Worm (Caenorhabditis elegans) whole organism, mixed stage, embryonic: ENCODE results near the gene srg-16.

ENCODE experiments used
- ceh-83 ChIP-seq: fragments of 200-800 bp; sonication (Bioruptor generic); optimal IDR thresholded peaks from 2 replicates; lab custom pipeline; 2018; ENCODE audit warnings: mild to moderate bottlenecking, missing genetic modification characterization, missing compliant biosample characterization
- unc-62 ChIP-seq: fragments of 150-350 bp; optimal IDR thresholded peaks from 2 replicates; lab custom pipeline; 2014; ENCODE audit warnings: missing biosample characterization, missing genetic modification reagents, missing genetic modification characterization
- ztf-11 ChIP-seq: fragments of 150-350 bp; optimal IDR thresholded peaks from 2 replicates; lab custom pipeline; 2014; ENCODE audit warnings: missing biosample characterization, missing genetic modification characterization

Gene srg-16

DNA sequence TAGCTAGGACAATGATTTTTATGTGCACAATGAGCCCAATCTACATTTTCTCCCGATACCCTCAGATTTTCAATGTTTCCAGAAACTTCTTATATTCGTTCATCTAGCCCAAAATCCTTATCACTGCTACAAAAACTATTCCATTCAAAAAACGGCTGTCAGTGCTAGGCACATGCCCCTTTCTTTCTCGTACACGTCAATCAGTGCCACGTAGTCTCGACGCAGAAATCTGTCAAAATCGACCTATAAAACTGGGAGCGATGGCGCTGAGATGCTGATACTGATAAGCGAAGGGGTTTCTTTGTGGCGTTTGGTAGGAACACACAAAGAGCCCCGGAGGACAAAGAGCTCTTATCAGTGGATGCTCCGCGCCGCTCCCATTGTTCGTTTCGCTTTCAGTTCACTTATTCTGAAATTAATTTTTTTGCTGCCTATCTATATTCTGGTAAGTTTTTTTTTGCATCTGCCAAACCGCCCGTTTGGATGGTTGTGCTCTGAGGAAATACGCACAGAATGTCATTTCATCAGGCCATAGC is 51.9 kb downstream of the srg-16 start, which contains the start of gene srh-70:
Gene srh-70 (minus strand): TSS at position 51 of the 536 bp plus-strand sequence.
- TF ChIP-seq ceh-83 (GFP tag; lab: Kevin White, UChicago): no peak
- no peak for TF ChIP-seq unc-62 (GFP tag; lab: Kevin White, UChicago)
- no peak for TF ChIP-seq ztf-11 (tag; lab: Kevin White, UChicago)
